Fruit fly (Drosophila melanogaster) S2 (cell line): Measurements from ENCODE around the gene Sk2.

Experiments used
- CG8478 ChIP-seq: fragments of >200 bp; optimal IDR thresholded peaks from 2 replicates; lab custom pipeline; 2018
- CTCF ChIP-seq, 2 experiments: fragments of >200 bp; optimal IDR thresholded peaks; 2 replicates each; lab custom pipeline; 2018

- TF ChIP-seq CG8478 (lab: Kevin White, UChicago) (no peak), CTCF (optimal IDR thresholded peaks at IDR 0.05; lab: Kevin White, UChicago) (no peak)
Observed at dm6 chr3L:3037822-3038563, 8.9 kb upstream of the Sk2 start.
